Fruit fly (Drosophila melanogaster) whole organism, wandering third instar larva: ENCODE data around the gene Ir68a.
A peak's percentile ranks its signal among the peaks of the same experiment; 100 is the strongest.

Source experiments
- Abd-B ChIP-seq: fragments of >200 bp; optimal IDR thresholded peaks from 2 replicates; lab custom pipeline; 2017; ENCODE audit warnings: missing biosample characterization, missing genetic modification characterization
- CG32264 ChIP-seq: fragments of 200-800 bp; sonication (Bioruptor generic); optimal IDR thresholded peaks from 2 replicates; lab custom pipeline; 2016; ENCODE audit warnings: missing biosample characterization, missing genetic modification characterization
- CG9705 ChIP-seq: fragments of 200-800 bp; sonication (Bioruptor generic); optimal IDR thresholded peaks from 2 replicates; lab custom pipeline; 2018; ENCODE audit warnings: missing biosample characterization, mild to moderate bottlenecking, missing genetic modification characterization
- CrebA ChIP-seq: fragments of 200-800 bp; sonication (Bioruptor generic); optimal IDR thresholded peaks from 2 replicates; lab custom pipeline; 2016; ENCODE audit warnings: missing biosample characterization, mild to moderate bottlenecking, missing genetic modification characterization, borderline replicate concordance
- Dfd ChIP-seq: fragments of >200 bp; optimal IDR thresholded peaks from 2 replicates; lab custom pipeline; 2017; ENCODE audit warnings: missing biosample characterization, missing genetic modification characterization
- Dif ChIP-seq: fragments of 200-275, 200-300 bp; sonication (Bioruptor generic); optimal IDR thresholded peaks from 2 replicates; lab custom pipeline; 2018; ENCODE audit warnings: missing biosample characterization, missing genetic modification characterization; ENCODE audit not compliant: partially characterized antibody
- HLH106 ChIP-seq: fragments of 200-800 bp; optimal IDR thresholded peaks from 3 replicates; lab custom pipeline; 2019; ENCODE audit warnings: missing biosample characterization, mild to moderate bottlenecking, missing genetic modification characterization, moderate library complexity
- Hnf4 ChIP-seq: fragments of 200-800 bp; sonication (Bioruptor generic); optimal IDR thresholded peaks from 2 replicates; lab custom pipeline; 2016; ENCODE audit warnings: missing biosample characterization, mild to moderate bottlenecking, missing genetic modification characterization
- Hr83 ChIP-seq: fragments of 200-300 bp; sonication (Bioruptor generic); optimal IDR thresholded peaks from 2 replicates; lab custom pipeline; 2016; ENCODE audit warnings: missing biosample characterization, mild to moderate bottlenecking, missing genetic modification characterization, moderate library complexity; ENCODE audit not compliant: poor library complexity, severe bottlenecking
- Jra ChIP-seq: sonication (Bioruptor generic); optimal IDR thresholded peaks from 2 replicates; lab custom pipeline; 2016; ENCODE audit warnings: missing biosample characterization, missing genetic modification characterization
- Mio ChIP-seq: sonication (Bioruptor generic); optimal IDR thresholded peaks from 2 replicates; lab custom pipeline; 2016; ENCODE audit warnings: missing biosample characterization, missing genetic modification characterization
- N ChIP-seq: fragments of >200 bp; optimal IDR thresholded peaks from 2 replicates; lab custom pipeline; 2018; ENCODE audit warnings: missing biosample characterization, missing external identifiers, missing genetic modification characterization
- OdsH ChIP-seq: fragments of 200-800 bp; sonication (Bioruptor generic); optimal IDR thresholded peaks from 2 replicates; lab custom pipeline; 2016; ENCODE audit warnings: missing biosample characterization, mild to moderate bottlenecking, missing genetic modification characterization
- Sp1 ChIP-seq: fragments of 200-800 bp; sonication (Bioruptor generic); optimal IDR thresholded peaks from 3 replicates; lab custom pipeline; 2019; ENCODE audit warnings: missing biosample characterization, mild to moderate bottlenecking, missing genetic modification characterization, moderate library complexity
- Vsx2 ChIP-seq: fragments of 200-300, 225-300 bp; sonication (Bioruptor generic); optimal IDR thresholded peaks from 2 replicates; lab custom pipeline; 2018; ENCODE audit warnings: missing biosample characterization, missing genetic modification characterization; ENCODE audit not compliant: partially characterized antibody
- br ChIP-seq: fragments of 200-800 bp; sonication (Bioruptor generic); optimal IDR thresholded peaks from 2 replicates; lab custom pipeline; 2016; ENCODE audit warnings: missing biosample characterization, missing genetic modification characterization
- brk ChIP-seq: fragments of 200-800 bp; sonication (Bioruptor generic); optimal IDR thresholded peaks from 2 replicates; lab custom pipeline; 2016; ENCODE audit warnings: missing biosample characterization, mild to moderate bottlenecking, missing genetic modification characterization
- dl ChIP-seq, 2 experiments: fragments of 175-275, 200-275 bp in 1 of 2; fragments of 200-275 bp in 1 of 2; sonication (Bioruptor generic); optimal IDR thresholded peaks; lab custom pipeline; 2018; ENCODE audit warnings: mild to moderate bottlenecking in 2 of 2, missing biosample characterization in 2 of 2, missing genetic modification characterization in 2 of 2, moderate library complexity in 2 of 2; ENCODE audit not compliant: partially characterized antibody in 2 of 2, insufficient read depth in 1 of 2
- dmrt93B ChIP-seq: fragments of 200-800 bp; sonication (Bioruptor generic); optimal IDR thresholded peaks from 2 replicates; lab custom pipeline; 2018; ENCODE audit warnings: missing biosample characterization, mild to moderate bottlenecking, missing genetic modification characterization
- dsf ChIP-seq: sonication (Bioruptor generic); optimal IDR thresholded peaks from 2 replicates; lab custom pipeline; 2016; ENCODE audit warnings: missing biosample characterization, missing genetic modification characterization, borderline replicate concordance
- ey ChIP-seq: fragments of 200-800 bp; sonication (Bioruptor generic); optimal IDR thresholded peaks from 2 replicates; lab custom pipeline; 2016; ENCODE audit warnings: missing biosample characterization, missing genetic modification characterization
- foxo ChIP-seq, 2 experiments: fragments of 200-800 bp; sonication (Bioruptor generic); optimal IDR thresholded peaks; 2 replicates in 1 of 2; 3 replicates in 1 of 2; lab custom pipeline; 2016 to 2017; ENCODE audit warnings: missing biosample characterization in 2 of 2, missing genetic modification characterization in 2 of 2
- h ChIP-seq: fragments of 200-800 bp; sonication (Bioruptor generic); optimal IDR thresholded peaks from 3 replicates; lab custom pipeline; 2016; ENCODE audit warnings: missing biosample characterization, mild to moderate bottlenecking, missing genetic modification characterization
- jim ChIP-seq: fragments of 175-275, 200-325 bp; sonication (Bioruptor generic); optimal IDR thresholded peaks from 2 replicates; lab custom pipeline; 2016; ENCODE audit warnings: missing biosample characterization, mild to moderate bottlenecking, missing genetic modification characterization
- lola ChIP-seq: fragments of >200 bp; optimal IDR thresholded peaks from 2 replicates; lab custom pipeline; 2017; ENCODE audit warnings: missing biosample characterization, missing genetic modification characterization
- pan ChIP-seq: fragments of >200 bp; optimal IDR thresholded peaks from 2 replicates; lab custom pipeline; 2017
- psq ChIP-seq: fragments of 200-800 bp; sonication (Bioruptor generic); optimal IDR thresholded peaks from 3 replicates; lab custom pipeline; 2017; ENCODE audit warnings: missing biosample characterization, mild to moderate bottlenecking, missing genetic modification characterization, moderate library complexity
- rgr ChIP-seq: fragments of 200-800 bp; sonication (Bioruptor generic); optimal IDR thresholded peaks from 3 replicates; lab custom pipeline; 2016; ENCODE audit warnings: missing biosample characterization, mild to moderate bottlenecking, missing genetic modification characterization
- sage ChIP-seq: fragments of 200-800 bp; sonication (Bioruptor generic); optimal IDR thresholded peaks from 2 replicates; lab custom pipeline; 2016; ENCODE audit warnings: missing biosample characterization, mild to moderate bottlenecking, missing genetic modification characterization
- sv ChIP-seq: fragments of 200-800 bp; sonication (Bioruptor generic); optimal IDR thresholded peaks from 3 replicates; lab custom pipeline; 2016; ENCODE audit warnings: missing biosample characterization, missing genetic modification characterization
- tai ChIP-seq: sonication (Bioruptor generic); optimal IDR thresholded peaks from 2 replicates; lab custom pipeline; 2016; ENCODE audit warnings: missing biosample characterization, missing genetic modification characterization
- usp ChIP-seq: fragments of >200 bp; optimal IDR thresholded peaks from 2 replicates; lab custom pipeline; 2017; ENCODE audit warnings: missing biosample characterization, missing genetic modification characterization
- woc ChIP-seq: sonication (Bioruptor generic); optimal IDR thresholded peaks from 2 replicates; lab custom pipeline; 2016; ENCODE audit warnings: missing biosample characterization, mild to moderate bottlenecking, missing genetic modification characterization

Gene Ir68a

dm6 chr3L:11274142-11274672 is 38.2 kb upstream of the Ir68a start:
- no peak for TF ChIP-seq lola (GFP tag; lab: Kevin White, UChicago)
- no peak for TF ChIP-seq foxo (GFP tag; optimal IDR thresholded peaks at IDR 0.05; lab: Kevin White, UChicago)
- no peak for TF ChIP-seq rgr
- no peak for TF ChIP-seq CG9705
- TF ChIP-seq Vsx2: no peak
- TF ChIP-seq dsf: no peak
- TF ChIP-seq dmrt93B (GFP tag; lab: Kevin White, UChicago): no peak
- no peak for TF ChIP-seq CG32264 (GFP tag; lab: Kevin White, UChicago)
- TF ChIP-seq Hnf4: no peak
- no peak for TF ChIP-seq sage (GFP tag; lab: Kevin White, UChicago)
- no peak for TF ChIP-seq Abd-B (GFP tag; lab: Kevin White, UChicago)
- no peak for TF ChIP-seq brk (GFP tag; lab: Kevin White, UChicago)
- no peak for TF ChIP-seq Dfd
- no peak for TF ChIP-seq dl (GFP tag; optimal IDR thresholded peaks at IDR 0.05; lab: Kevin White, UChicago; ENCODE audit: insufficient read depth in 1 of 2, partially characterized antibody in 2 of 2)
- TF ChIP-seq sv: no peak

dm6 chr3L:11273444-11274141 is 37.6 kb upstream of the Ir68a start:
- TF ChIP-seq h (GFP tag; lab: Kevin White, UChicago) (no peak), Sp1 (no peak), Mio (GFP tag; lab: Kevin White, UChicago) (no peak), Dif (GFP tag; lab: Kevin White, UChicago) (no peak), usp (no peak), tai (GFP tag; lab: Kevin White, UChicago) (no peak)

dm6 chr3L:11273013-11273343 is 37.0 kb upstream of the Ir68a start:
- TF ChIP-seq sv (no peak), jim (GFP tag; lab: Kevin White, UChicago) (no peak), CrebA (GFP tag; lab: Kevin White, UChicago) (no peak), HLH106 (no peak), OdsH (GFP tag; lab: Kevin White, UChicago) (no peak), h (GFP tag; lab: Kevin White, UChicago) (no peak), sage (GFP tag; lab: Kevin White, UChicago) (no peak), lola (GFP tag; lab: Kevin White, UChicago) (no peak), psq (GFP tag; lab: Kevin White, UChicago) (no peak), tai (GFP tag; lab: Kevin White, UChicago) (no peak), pan (lab: Kevin White, UChicago) (no peak), Sp1 (no peak), br (no peak), Jra (GFP tag; lab: Kevin White, UChicago) (no peak), ey (GFP tag; lab: Kevin White, UChicago) (no peak), CG9705 (no peak), woc (no peak), rgr (no peak)

dm6 chr3L:11272243-11273012 is 36.4 kb upstream of the Ir68a start:
- TF ChIP-seq usp (no peak), sage (GFP tag; lab: Kevin White, UChicago) (no peak), dmrt93B (GFP tag; lab: Kevin White, UChicago) (no peak), lola (GFP tag; lab: Kevin White, UChicago) (no peak), h (GFP tag; lab: Kevin White, UChicago) (peak; percentile 63), foxo (GFP tag; optimal IDR thresholded peaks at IDR 0.05; lab: Kevin White, UChicago) (peak in 1 of 2 experiments; percentile 45), br (peak; percentile 50), HLH106 (peak; percentile 11), tai (GFP tag; lab: Kevin White, UChicago) (no peak), Jra (GFP tag; lab: Kevin White, UChicago) (no peak), CG9705 (no peak), Mio (GFP tag; lab: Kevin White, UChicago) (no peak), Hr83 (GFP tag; lab: Kevin White, UChicago) (peak; percentile 72), dl (GFP tag; optimal IDR thresholded peaks at IDR 0.05; lab: Kevin White, UChicago; ENCODE audit: insufficient read depth in 1 of 2, partially characterized antibody in 2 of 2) (no peak), ey (GFP tag; lab: Kevin White, UChicago) (peak; percentile 25), rgr (peak; percentile 33), N (GFP tag; lab: Kevin White, UChicago) (no peak), sv (no peak), pan (lab: Kevin White, UChicago) (no peak), OdsH (GFP tag; lab: Kevin White, UChicago) (peak; percentile 11), CrebA (GFP tag; lab: Kevin White, UChicago) (no peak)
